Worm (Caenorhabditis elegans): Measurements from ENCODE around the gene yju-2.

yju-2 gene

ce11 chrIII:7155631-7156030 lies 28.5 kb upstream of the yju-2 start (continued):
- TF ChIP-seq nhr-12 (tag; optimal IDR thresholded peaks at IDR 0.05) (no peak), fkh-4 (tag; optimal IDR thresholded peaks at IDR 0.05; ENCODE audit: borderline replicate concordance) (peak; percentile 13), skn-1 (tag; optimal IDR thresholded peaks at IDR 0.05) (peak; percentile 70), swsn-7 (tag; optimal IDR thresholded peaks at IDR 0.05) (peak; percentile 94), lsy-2 (tag; optimal IDR thresholded peaks at IDR 0.05) (peak; percentile 92 to 94), zag-1 (tag; optimal IDR thresholded peaks at IDR 0.05) (peak; percentile 79), mab-9 (GFP tag; IDR thresholded peaks at IDR 0.05) (peak; percentile 82), jun-1 (tag; optimal IDR thresholded peaks at IDR 0.05) (peak; percentile 88)

DNA sequence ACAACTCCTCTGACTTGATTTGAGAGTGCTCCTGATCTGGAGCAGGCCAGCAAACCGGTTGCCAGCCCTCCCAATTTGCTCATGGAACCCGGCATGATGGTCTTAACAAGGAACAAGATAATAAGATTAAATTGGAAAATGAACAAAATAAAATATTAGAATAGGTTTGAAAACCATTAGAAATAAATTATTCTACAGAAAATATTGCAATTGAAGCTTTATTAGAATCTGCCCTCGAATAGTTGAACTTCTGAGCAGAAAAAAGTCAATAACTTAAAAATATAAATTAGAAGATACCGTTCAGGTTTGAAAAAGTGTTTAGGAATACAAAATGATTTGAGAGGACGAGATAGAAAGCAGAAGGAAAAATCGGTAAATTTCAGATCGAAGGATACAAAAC lies 25.4 kb upstream of the yju-2 start, which contains the start of gene nuo-4:
Gene nuo-4 (minus strand): TSS at position 101 of the 400 bp plus-strand sequence.
- no peak for TF ChIP-seq unc-86 (tag; optimal IDR thresholded peaks at IDR 0.05)
- no peak for TF ChIP-seq ces-1 (GFP tag; optimal IDR thresholded peaks at IDR 0.05)
- TF ChIP-seq hpl-2 (GFP tag; optimal IDR thresholded peaks at IDR 0.05), result no peak
- TF ChIP-seq ceh-82 (tag; optimal IDR thresholded peaks at IDR 0.05), result no peak
- no peak for TF ChIP-seq mef-2 (tag; optimal IDR thresholded peaks at IDR 0.05)
- TF ChIP-seq pax-3 (tag; optimal IDR thresholded peaks at IDR 0.05), result no peak
- no peak for TF ChIP-seq ceh-63 (GFP tag; optimal IDR thresholded peaks at IDR 0.05)
- TF ChIP-seq rnt-1 (tag; optimal IDR thresholded peaks at IDR 0.05), result no peak
- no peak for TF ChIP-seq C04F5.9 (tag; optimal IDR thresholded peaks at IDR 0.05)
- TF ChIP-seq ceh-90 (tag; optimal IDR thresholded peaks at IDR 0.05), result no peak
- no peak for TF ChIP-seq nhr-76 (tag; optimal IDR thresholded peaks at IDR 0.05)
- TF ChIP-seq mab-9 (GFP tag; IDR thresholded peaks at IDR 0.05), result no peak
- TF ChIP-seq nhr-12 (tag; optimal IDR thresholded peaks at IDR 0.05), result no peak
- TF ChIP-seq elt-2 (tag; optimal IDR thresholded peaks at IDR 0.05), result no peak
- TF ChIP-seq ceh-88 (GFP tag; IDR thresholded peaks at IDR 0.05), result no peak

DNA sequence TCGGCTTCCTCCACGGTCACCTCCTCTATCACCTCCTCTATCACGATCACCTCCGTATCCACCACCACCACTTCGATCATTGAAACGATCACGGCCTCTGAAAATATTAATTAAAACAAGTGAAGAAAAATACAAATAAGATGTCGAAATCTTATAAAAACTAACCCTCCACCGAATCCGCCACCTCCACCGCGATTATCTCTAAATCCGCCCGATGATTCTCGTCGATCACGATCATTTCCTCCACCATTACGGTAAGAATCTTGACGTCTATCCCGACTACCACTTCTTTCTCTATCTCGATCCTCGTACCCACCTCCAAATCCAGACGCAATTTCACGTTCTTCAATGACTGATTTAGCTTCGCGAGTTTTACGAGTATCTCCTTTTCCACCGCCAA lies 24.9 kb upstream of the yju-2 start:
- TF ChIP-seq mef-2 (tag; optimal IDR thresholded peaks at IDR 0.05) (no peak), tbx-2 (tag; optimal IDR thresholded peaks at IDR 0.05) (no peak), nhr-12 (tag; optimal IDR thresholded peaks at IDR 0.05) (no peak), Y116A8C.19 (tag; optimal IDR thresholded peaks at IDR 0.05; ENCODE audit: borderline replicate concordance) (no peak), nhr-77 (tag; optimal IDR thresholded peaks at IDR 0.05) (no peak), sox-4 (tag; optimal IDR thresholded peaks at IDR 0.05) (no peak), jun-1 (tag; optimal IDR thresholded peaks at IDR 0.05) (no peak), fkh-10 (GFP tag; optimal IDR thresholded peaks at IDR 0.05) (no peak), mab-9 (GFP tag; IDR thresholded peaks at IDR 0.05) (no peak), nhr-20 (tag; optimal IDR thresholded peaks at IDR 0.05) (no peak), efl-3 (GFP tag; optimal IDR thresholded peaks at IDR 0.05) (no peak), ceh-63 (GFP tag; optimal IDR thresholded peaks at IDR 0.05) (no peak), alr-1 (tag; optimal IDR thresholded peaks at IDR 0.05; ENCODE audit: borderline replicate concordance) (no peak), ama-1 (optimal IDR thresholded peaks at IDR 0.05) (no peak), pax-3 (tag; optimal IDR thresholded peaks at IDR 0.05) (no peak), snu-23 (GFP tag; optimal IDR thresholded peaks at IDR 0.05) (no peak), vab-15 (tag; optimal IDR thresholded peaks at IDR 0.05) (no peak), nhr-90 (tag; optimal IDR thresholded peaks at IDR 0.05; ENCODE audit: poor library complexity) (no peak), elt-2 (tag; optimal IDR thresholded peaks at IDR 0.05) (no peak), ceh-82 (tag; optimal IDR thresholded peaks at IDR 0.05) (no peak)

- TF ChIP-seq mep-1 (tag; optimal IDR thresholded peaks at IDR 0.05), result no peak
- no peak for TF ChIP-seq efl-1 (optimal IDR thresholded peaks at IDR 0.05)
- peak in 1 of 2 experiments; percentile 59 for TF ChIP-seq efl-1 (GFP tag; optimal IDR thresholded peaks at IDR 0.05 in 1 of 2)
These were observed 23.1 kb upstream of the yju-2 start, which contains the start of gene rnp-7 for ce11 chrIII:7161055-7161454. Gene rnp-7, minus strand, starts transcription at chrIII:7161155.
